Worm (Caenorhabditis elegans) whole organism, L4/young adult: ENCODE measurements around the gene R02D5.8.

Source experiments
- W03F9.2 ChIP-seq: fragments of 150-350 bp; optimal IDR thresholded peaks from 2 replicates; lab custom pipeline; 2014; ENCODE audit warnings: missing biosample characterization, missing genetic modification characterization
- him-1 ChIP-seq: sonication (generic microtip); optimal IDR thresholded peaks from 2 replicates; lab custom pipeline; 2016; ENCODE audit warnings: missing genotype, missing genetic modification reagents, missing genetic modification characterization, missing compliant biosample characterization

- TF ChIP-seq him-1: no peak
- no peak for TF ChIP-seq W03F9.2 (tag; lab: Kevin White, UChicago)
These were observed 11.1 kb downstream of the R02D5.8 start, which contains the start of gene R02D5.1 for ce11 chrV:14508005-14508521.
